Worm (Caenorhabditis elegans): ENCODE results near the gene R74.7.
A peak's percentile ranks its signal among the peaks of the same experiment; 100 is the strongest.

DNA sequence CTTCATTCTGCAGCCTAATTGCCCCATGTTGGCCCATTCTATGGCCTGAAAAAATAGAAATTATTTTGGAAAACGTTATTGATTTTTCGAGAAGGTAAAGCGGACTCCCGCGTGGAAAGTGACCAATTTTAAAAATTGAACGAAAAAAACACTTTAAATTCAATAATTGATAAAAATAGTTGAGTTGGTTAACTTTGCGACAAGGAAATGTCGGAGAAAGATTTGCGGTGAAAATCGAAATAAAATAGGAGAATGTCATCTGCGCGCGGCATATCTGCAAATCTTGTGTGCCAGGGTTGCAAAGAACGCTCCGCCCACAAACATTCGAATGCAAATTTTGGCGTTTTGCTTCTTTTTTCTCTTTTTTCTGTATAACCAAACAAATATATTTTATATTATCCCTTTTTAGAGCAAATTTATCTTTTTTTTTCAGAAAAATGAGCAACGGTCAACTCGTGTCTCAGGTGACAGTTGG is 33.3 kb upstream of the R74.7 start, which contains the start of the genes rnf-121 and C16C10.4:
- peak; percentile 93 for TF ChIP-seq klf-2 (GFP tag; conservative IDR thresholded peaks at IDR 0.05)
- peak; percentile 91 for TF ChIP-seq ztf-23 (GFP tag; IDR thresholded peaks at IDR 0.05)
- peak; percentile 86 for TF ChIP-seq ztf-29 (GFP tag; IDR thresholded peaks at IDR 0.05)
- peak; percentile 91 for TF ChIP-seq tab-1 (GFP tag; IDR thresholded peaks at IDR 0.05)
- TF ChIP-seq cog-1 (tag; optimal IDR thresholded peaks at IDR 0.05) = peak; percentile 63
- peak; percentile 98 for TF ChIP-seq med-1 (GFP tag; optimal IDR thresholded peaks at IDR 0.05; ENCODE audit: insufficient read depth)
- peak; percentile 69 for TF ChIP-seq ref-1 (GFP tag; conservative IDR thresholded peaks at IDR 0.05)
- peak; percentile 95 for TF ChIP-seq flt-1 (GFP tag; IDR thresholded peaks at IDR 0.05)
